Fruit fly (Drosophila melanogaster): Measurements from ENCODE around the gene CG1791.
A peak's percentile ranks its signal among the peaks of the same experiment; 100 is the strongest.

Gene CG1791

dm6 chrX:10009794-10010614, 45.3 kb upstream of the CG1791 start, which contains the start of gene Dna2 (continued):
- peak; percentile 28 for TF ChIP-seq CG9817 (tag; optimal IDR thresholded peaks at IDR 0.05)
- no peak for TF ChIP-seq Elba2 (GFP tag; optimal IDR thresholded peaks at IDR 0.05)
- TF ChIP-seq Rfx (GFP tag; IDR thresholded peaks at IDR 0.05) = peak; percentile 41; the same call in 1 of the 2 replicates
- no peak for TF ChIP-seq slou (GFP tag; optimal IDR thresholded peaks at IDR 0.05)
- TF ChIP-seq CG3726 (GFP tag; IDR thresholded peaks at IDR 0.05) = no peak
- TF ChIP-seq CG2116 (GFP tag; optimal IDR thresholded peaks at IDR 0.05) = peak; percentile 41
- no peak for TF ChIP-seq klu (GFP tag; IDR thresholded peaks at IDR 0.05)
- TF ChIP-seq lov (optimal IDR thresholded peaks at IDR 0.05) = no peak
- TF ChIP-seq lov (GFP tag; IDR thresholded peaks at IDR 0.05) = no peak
- no peak for TF ChIP-seq mld (GFP tag; IDR thresholded peaks at IDR 0.05; ENCODE audit: partially characterized antibody)
- TF ChIP-seq CG13775 (GFP tag; optimal IDR thresholded peaks at IDR 0.05) = no peak
- no peak for TF ChIP-seq CG4854 (GFP tag; optimal IDR thresholded peaks at IDR 0.05)
- peak; percentile 23 for TF ChIP-seq Sin3A (optimal IDR thresholded peaks at IDR 0.05)
- no peak for TF ChIP-seq HLH54F (GFP tag; optimal IDR thresholded peaks at IDR 0.05)
- peak; percentile 42 for TF ChIP-seq CG33557 (GFP tag; optimal IDR thresholded peaks at IDR 0.05)
- TF ChIP-seq E2f2 (GFP tag; IDR thresholded peaks at IDR 0.05) = peak; percentile 86
- TF ChIP-seq NfI (GFP tag; optimal IDR thresholded peaks at IDR 0.05) = peak; percentile 1
- TF ChIP-seq nerfin-2 (GFP tag; IDR thresholded peaks at IDR 0.05; ENCODE audit: partially characterized antibody) = no peak
- TF ChIP-seq lmd (GFP tag; IDR thresholded peaks at IDR 0.05) = no peak; the same call in 1 of the 2 replicates
- TF ChIP-seq CG8290 (GFP tag; optimal IDR thresholded peaks at IDR 0.05) = no peak
- TF ChIP-seq CG8290 (tag; optimal IDR thresholded peaks at IDR 0.05) = no peak
- TF ChIP-seq Dp (GFP tag; optimal IDR thresholded peaks at IDR 0.05) = peak; percentile 76
- no peak for TF ChIP-seq peb (GFP tag; IDR thresholded peaks at IDR 0.05)
- TF ChIP-seq CTCF (GFP tag; optimal IDR thresholded peaks at IDR 0.05) = peak; percentile 95
- TF ChIP-seq CG32532 (GFP tag; IDR thresholded peaks at IDR 0.05) = peak; percentile 56; the same call in 1 of the 2 replicates
- TF ChIP-seq Atf-2 (GFP tag; optimal IDR thresholded peaks at IDR 0.05) = no peak
- no peak for TF ChIP-seq CG10979 (tag; optimal IDR thresholded peaks at IDR 0.05)
- TF ChIP-seq lilli (GFP tag; optimal IDR thresholded peaks at IDR 0.05) = no peak
- no peak for TF ChIP-seq CG2678 (tag; optimal IDR thresholded peaks at IDR 0.05)
- TF ChIP-seq HHEX (GFP tag; optimal IDR thresholded peaks at IDR 0.05) = no peak
- no peak for TF ChIP-seq Bdp1 (GFP tag; optimal IDR thresholded peaks at IDR 0.05)
- peak; percentile 15 for TF ChIP-seq ind (GFP tag; optimal IDR thresholded peaks at IDR 0.05)
- TF ChIP-seq Bgb (GFP tag; IDR thresholded peaks at IDR 0.05; ENCODE audit: partially characterized antibody) = no peak
- no peak for TF ChIP-seq CG10209 (GFP tag; optimal IDR thresholded peaks at IDR 0.05)
- TF ChIP-seq CG14014 (GFP tag; IDR thresholded peaks at IDR 0.05) = no peak
- TF ChIP-seq CG17186 (GFP tag; optimal IDR thresholded peaks at IDR 0.05) = no peak
- TF ChIP-seq CG30431 (GFP tag; optimal IDR thresholded peaks at IDR 0.05) = no peak
- TF ChIP-seq stc (GFP tag; IDR thresholded peaks at IDR 0.05) = no peak
- no peak for TF ChIP-seq cad (GFP tag; optimal IDR thresholded peaks at IDR 0.05)
- TF ChIP-seq Xbp1 (GFP tag; optimal IDR thresholded peaks at IDR 0.05) = peak; percentile 46
- no peak for TF ChIP-seq CG1024 (GFP tag; IDR thresholded peaks at IDR 0.05)
- no peak for TF ChIP-seq sim (GFP tag; IDR thresholded peaks at IDR 0.05)
- no peak for TF ChIP-seq Vsx1 (GFP tag; optimal IDR thresholded peaks at IDR 0.05)
- TF ChIP-seq ssp (GFP tag; IDR thresholded peaks at IDR 0.05) = 0 out of 2 replicates have a peak, but pooled peaks have one; percentile 23
- no peak for TF ChIP-seq CG12769 (tag; optimal IDR thresholded peaks at IDR 0.05)
- no peak for TF ChIP-seq fu2 (GFP tag; optimal IDR thresholded peaks at IDR 0.05)
- no peak for TF ChIP-seq CG9609 (GFP tag; optimal IDR thresholded peaks at IDR 0.05)
- TF ChIP-seq Chrac-16 (GFP tag; optimal IDR thresholded peaks at IDR 0.05) = peak; percentile 14
- TF ChIP-seq Xrp1 (GFP tag; IDR thresholded peaks at IDR 0.05) = no peak
- TF ChIP-seq phol (tag; optimal IDR thresholded peaks at IDR 0.05) = peak; percentile 36
- peak; percentile 24 for TF ChIP-seq CG1602 (GFP tag; optimal IDR thresholded peaks at IDR 0.05)

All from whole organism, embryonic.